Worm (Caenorhabditis elegans): ENCODE measurements around the gene nlg-1.
A peak's percentile ranks its signal among the peaks of the same experiment; 100 is the strongest.

Gene nlg-1

ce11 chrX:13655769-13656168, 24.8 kb upstream of the nlg-1 start (continued):
- TF ChIP-seq nhr-27 (tag; optimal IDR thresholded peaks at IDR 0.05) (no peak), C17E4.6 (GFP tag; IDR thresholded peaks at IDR 0.05) (no peak), F52B5.7 (tag; optimal IDR thresholded peaks at IDR 0.05) (no peak), F10E7.11 (tag; optimal IDR thresholded peaks at IDR 0.05) (no peak), akir-1 (GFP tag; optimal IDR thresholded peaks at IDR 0.05) (no peak), lsy-27 (tag; optimal IDR thresholded peaks at IDR 0.05; ENCODE audit: borderline replicate concordance, insufficient read depth) (no peak), ztf-18 (tag; optimal IDR thresholded peaks at IDR 0.05) (peak; percentile 13), ceh-27 (GFP tag; optimal IDR thresholded peaks at IDR 0.05) (no peak), F37B4.10 (GFP tag; IDR thresholded peaks at IDR 0.05) (no peak), madf-8 (GFP tag; conservative IDR thresholded peaks at IDR 0.05) (no peak), F39B2.1 (GFP tag; IDR thresholded peaks at IDR 0.05) (no peak), rpc-1 (optimal IDR thresholded peaks at IDR 0.05) (peak; percentile 68), rpc-1 (tag; optimal IDR thresholded peaks at IDR 0.05) (peak; percentile 85), tlf-1 (GFP tag; optimal IDR thresholded peaks at IDR 0.05) (no peak), nhr-179 (tag; optimal IDR thresholded peaks at IDR 0.05) (no peak), attf-5 (GFP tag; optimal IDR thresholded peaks at IDR 0.05) (no peak), ztf-3 (GFP tag; optimal IDR thresholded peaks at IDR 0.05) (no peak), ztf-28 (GFP tag; IDR thresholded peaks at IDR 0.05) (no peak), attf-3 (GFP tag; conservative IDR thresholded peaks at IDR 0.05) (no peak), T26A5.8 (tag; optimal IDR thresholded peaks at IDR 0.05) (no peak), atf-7 (tag; optimal IDR thresholded peaks at IDR 0.05) (no peak), ceh-40 (GFP tag; IDR thresholded peaks at IDR 0.05) (no peak), hrde-1 (tag; optimal IDR thresholded peaks at IDR 0.05; ENCODE audit: borderline replicate concordance) (no peak), die-1 (tag; optimal IDR thresholded peaks at IDR 0.05) (peak; percentile 56), cebp-2 (GFP tag; IDR thresholded peaks at IDR 0.05) (no peak), cebp-1 (GFP tag; IDR thresholded peaks at IDR 0.05) (no peak), cebp-1 (tag; optimal IDR thresholded peaks at IDR 0.05) (peak; percentile 26), hmg-20 (GFP tag; IDR thresholded peaks at IDR 0.05) (no peak), sptf-2 (GFP tag; optimal IDR thresholded peaks at IDR 0.05) (no peak), rcor-1 (GFP tag; IDR thresholded peaks at IDR 0.05) (no peak), F49E8.2 (tag; optimal IDR thresholded peaks at IDR 0.05; ENCODE audit: insufficient read depth) (peak; percentile 9), F57A8.1 (GFP tag; optimal IDR thresholded peaks at IDR 0.05) (no peak), ccch-3 (GFP tag; optimal IDR thresholded peaks at IDR 0.05) (no peak), lag-1 (GFP tag; IDR thresholded peaks at IDR 0.05) (no peak), repo-1 (tag; optimal IDR thresholded peaks at IDR 0.05) (no peak), xnd-1 (tag; optimal IDR thresholded peaks at IDR 0.05) (no peak), mel-28 (tag; optimal IDR thresholded peaks at IDR 0.05; ENCODE audit: borderline replicate concordance) (no peak), ZK185.1 (tag; optimal IDR thresholded peaks at IDR 0.05; ENCODE audit: poor library complexity, severe bottlenecking) (no peak), Y67H2A.10 (GFP tag; conservative IDR thresholded peaks at IDR 0.05) (no peak), F22D6.2 (tag; optimal IDR thresholded peaks at IDR 0.05) (no peak), T07F8.4 (tag; optimal IDR thresholded peaks at IDR 0.05) (no peak), B0336.3 (GFP tag; IDR thresholded peaks at IDR 0.05) (no peak), Y95B8A.8 (GFP tag; IDR thresholded peaks at IDR 0.05) (no peak), ceh-79 (tag; optimal IDR thresholded peaks at IDR 0.05) (no peak), hlh-12 (tag; optimal IDR thresholded peaks at IDR 0.05) (peak; percentile 18), nhr-80 (tag; optimal IDR thresholded peaks at IDR 0.05) (peak; percentile 5), bed-1 (GFP tag; IDR thresholded peaks at IDR 0.05) (no peak), madf-6 (GFP tag; IDR thresholded peaks at IDR 0.05) (0 out of 2 replicates have a peak, but pooled peaks have one; percentile 8), lin-35 (GFP tag; optimal IDR thresholded peaks at IDR 0.05) (no peak), ekl-4 (GFP tag; IDR thresholded peaks at IDR 0.05) (no peak)
